Worm (Caenorhabditis elegans) whole organism, L3 larva: Measurements from ENCODE around the gene Y51H4A.6.

Experiments used
- mml-1 ChIP-seq: fragments of 150-350 bp; sonication (generic microtip); optimal IDR thresholded peaks from 3 replicates; lab custom pipeline; 2014; ENCODE audit warnings: missing biosample characterization, missing genetic modification characterization
- nhr-12 ChIP-seq: fragments of 150-350 bp; optimal IDR thresholded peaks from 2 replicates; lab custom pipeline; 2014; ENCODE audit warnings: missing biosample characterization, missing genetic modification characterization
- nhr-25 ChIP-seq: sonication (generic microtip); optimal IDR thresholded peaks from 2 replicates; lab custom pipeline; 2017; ENCODE audit warnings: missing biosample characterization, missing genetic modification characterization

DNA sequence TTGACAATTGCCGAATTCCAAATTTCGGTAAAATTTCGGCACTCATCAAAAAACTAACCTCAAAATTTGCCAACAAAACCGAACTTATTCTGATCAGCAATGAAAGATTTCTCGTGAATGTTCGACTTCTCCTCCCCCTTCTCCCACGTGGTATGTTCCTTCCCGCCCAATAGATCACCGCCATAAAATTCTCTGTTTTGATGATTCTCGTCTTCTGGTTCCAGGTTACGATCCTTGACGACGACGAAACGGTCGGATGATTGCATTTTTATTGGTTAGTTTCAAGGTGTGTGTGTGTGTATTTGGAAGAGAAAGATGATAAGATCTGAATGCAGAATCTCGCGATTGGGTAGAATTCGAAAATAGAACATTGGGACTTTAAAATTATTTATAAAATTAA is 9.2 kb downstream of the Y51H4A.6 start, which contains the start of gene uroc-1:
- TF ChIP-seq mml-1 (tag; lab: Kevin White, UChicago): no peak
- TF ChIP-seq nhr-12 (tag; lab: Kevin White, UChicago): no peak
- no peak for TF ChIP-seq nhr-25 (tag; lab: Kevin White, UChicago)
